Worm (Caenorhabditis elegans) whole organism, mixed stage, embryonic: ENCODE measurements around the gene clec-66.
A peak's percentile ranks its signal among the peaks of the same experiment; 100 is the strongest.

Experiments used
- M03D4.4 ChIP-seq: sonication (generic microtip); optimal IDR thresholded peaks from 2 replicates; lab custom pipeline; 2017; ENCODE audit warnings: mild to moderate bottlenecking, missing genetic modification characterization, missing compliant biosample characterization
- bed-3 ChIP-seq: fragments of 200-800 bp; sonication (Bioruptor generic); optimal IDR thresholded peaks from 3 replicates; lab custom pipeline; 2018; ENCODE audit warnings: mild to moderate bottlenecking, missing genetic modification characterization, moderate library complexity, missing compliant biosample characterization
- blmp-1 ChIP-seq: fragments of 150-350 bp; optimal IDR thresholded peaks from 2 replicates; lab custom pipeline; 2014; ENCODE audit warnings: missing biosample characterization, missing genetic modification characterization
- ceh-39 ChIP-seq: fragments of 150-350 bp; optimal IDR thresholded peaks from 2 replicates; lab custom pipeline; 2014; ENCODE audit warnings: missing biosample characterization, missing genetic modification characterization
- ceh-43 ChIP-seq: fragments of 200-800 bp; sonication (Bioruptor generic); optimal IDR thresholded peaks from 2 replicates; lab custom pipeline; 2018; ENCODE audit warnings: mild to moderate bottlenecking, missing genetic modification characterization, moderate library complexity, missing compliant biosample characterization
- ceh-83 ChIP-seq: fragments of 200-800 bp; sonication (Bioruptor generic); optimal IDR thresholded peaks from 2 replicates; lab custom pipeline; 2018; ENCODE audit warnings: mild to moderate bottlenecking, missing genetic modification characterization, missing compliant biosample characterization
- cnd-1 ChIP-seq: fragments of 200-800 bp; sonication (Bioruptor generic); optimal IDR thresholded peaks from 2 replicates; lab custom pipeline; 2018; ENCODE audit warnings: mild to moderate bottlenecking, missing genetic modification characterization, missing compliant biosample characterization
- drap-1 ChIP-seq: fragments of 200-800 bp; sonication (Bioruptor generic); optimal IDR thresholded peaks from 3 replicates; lab custom pipeline; 2018; ENCODE audit warnings: mild to moderate bottlenecking, missing genetic modification characterization, missing compliant biosample characterization
- elt-1 ChIP-seq: sonication (generic microtip); optimal IDR thresholded peaks from 2 replicates; lab custom pipeline; 2017; ENCODE audit warnings: missing genetic modification characterization, mild to moderate bottlenecking, missing compliant biosample characterization, antibody characterized with exemption, moderate library complexity, borderline replicate concordance; ENCODE audit not compliant: insufficient read depth
- elt-3 ChIP-seq: fragments of 150-350 bp; optimal IDR thresholded peaks from 2 replicates; lab custom pipeline; 2014; ENCODE audit warnings: missing biosample characterization, missing genetic modification characterization
- flh-1 ChIP-seq: fragments of 200-800 bp; sonication (Bioruptor generic); optimal IDR thresholded peaks from 2 replicates; lab custom pipeline; 2018; ENCODE audit warnings: mild to moderate bottlenecking, missing genetic modification characterization, moderate library complexity, missing compliant biosample characterization
- ham-2 ChIP-seq: fragments of 200-800 bp; sonication (Bioruptor generic); optimal IDR thresholded peaks from 2 replicates; lab custom pipeline; 2018; ENCODE audit warnings: mild to moderate bottlenecking, missing genetic modification characterization, missing compliant biosample characterization
- hlh-1 ChIP-seq: fragments of 150-350 bp; optimal IDR thresholded peaks from 2 replicates; lab custom pipeline; 2014; ENCODE audit warnings: missing biosample characterization, missing genetic modification reagents, missing genetic modification characterization
- lin-13 ChIP-seq: fragments of 150-350 bp; optimal IDR thresholded peaks from 2 replicates; lab custom pipeline; 2014; ENCODE audit warnings: missing biosample characterization, missing genetic modification characterization
- lin-32 ChIP-seq: fragments of 200-800 bp; sonication (Bioruptor generic); optimal IDR thresholded peaks from 2 replicates; lab custom pipeline; 2018; ENCODE audit warnings: mild to moderate bottlenecking, missing genetic modification characterization, missing compliant biosample characterization
- mab-5 ChIP-seq: fragments of 150-350 bp; optimal IDR thresholded peaks from 2 replicates; lab custom pipeline; 2014; ENCODE audit warnings: missing biosample characterization, missing genetic modification characterization
- mep-1 ChIP-seq: fragments of 150-350 bp; optimal IDR thresholded peaks from 2 replicates; lab custom pipeline; 2017; ENCODE audit warnings: missing biosample characterization, missing genetic modification reagents, missing genetic modification characterization, inconsistent platforms
- mls-2 ChIP-seq: sonication (generic microtip); optimal IDR thresholded peaks from 2 replicates; lab custom pipeline; 2016; ENCODE audit warnings: mild to moderate bottlenecking, missing genetic modification characterization, moderate library complexity, missing compliant biosample characterization
- nhr-12 ChIP-seq: fragments of 150-350 bp; optimal IDR thresholded peaks from 2 replicates; lab custom pipeline; 2014; ENCODE audit warnings: missing biosample characterization, missing genetic modification characterization
- nhr-2 ChIP-seq: fragments of 150-350 bp; optimal IDR thresholded peaks from 2 replicates; lab custom pipeline; 2014; ENCODE audit warnings: missing biosample characterization, missing genetic modification characterization
- nhr-28 ChIP-seq: fragments of 150-350 bp; optimal IDR thresholded peaks from 2 replicates; lab custom pipeline; 2014; ENCODE audit warnings: missing biosample characterization, missing genetic modification characterization
- pha-4 ChIP-seq: fragments of 150-350 bp; optimal IDR thresholded peaks from 2 replicates; lab custom pipeline; 2018; ENCODE audit warnings: missing biosample characterization, missing genetic modification reagents, missing genetic modification characterization
- sem-2 ChIP-seq: fragments of 200-800 bp; sonication (Bioruptor generic); optimal IDR thresholded peaks from 2 replicates; lab custom pipeline; 2018; ENCODE audit warnings: mild to moderate bottlenecking, missing genetic modification characterization, missing compliant biosample characterization
- sptf-1 ChIP-seq: sonication (generic microtip); optimal IDR thresholded peaks from 2 replicates; lab custom pipeline; 2017; ENCODE audit warnings: mild to moderate bottlenecking, missing genetic modification characterization, moderate library complexity, missing compliant biosample characterization
- tbx-8 ChIP-seq: fragments of 200-800 bp; sonication (Bioruptor generic); optimal IDR thresholded peaks from 2 replicates; lab custom pipeline; 2018; ENCODE audit warnings: mild to moderate bottlenecking, missing genetic modification characterization, moderate library complexity, missing compliant biosample characterization
- unc-120 ChIP-seq: sonication (generic microtip); optimal IDR thresholded peaks from 2 replicates; lab custom pipeline; 2017; ENCODE audit warnings: missing genetic modification characterization, missing compliant biosample characterization; ENCODE audit not compliant: poor library complexity, severe bottlenecking
- unc-39 ChIP-seq: fragments of 150-350 bp; optimal IDR thresholded peaks from 2 replicates; lab custom pipeline; 2014; ENCODE audit warnings: missing biosample characterization, missing genetic modification characterization
- unc-62 ChIP-seq: fragments of 150-350 bp; optimal IDR thresholded peaks from 2 replicates; lab custom pipeline; 2014; ENCODE audit warnings: missing biosample characterization, missing genetic modification reagents, missing genetic modification characterization
- zip-8 ChIP-seq: fragments of 150-350 bp; optimal IDR thresholded peaks from 2 replicates; lab custom pipeline; 2014; ENCODE audit warnings: missing biosample characterization, missing genetic modification characterization

The clec-66 gene

ce11 chrII:12908779-12909178 lies 4.6 kb downstream of the clec-66 start, which contains the start of gene ddn-2:
ddn-2 (plus strand) TSS chrII:12909079.
- TF ChIP-seq zip-8 (tag; lab: Kevin White, UChicago) (no peak), ham-2 (GFP tag; lab: Kevin White, UChicago) (no peak)

ce11 chrII:12914514-12915075 lies 10.4 kb downstream of the clec-66 start, which contains the start of gene F35C5.12:
F35C5.12 (minus strand) TSS chrII:12914564.
- peak; percentile 33 for TF ChIP-seq unc-120 (tag; lab: Kevin White, UChicago)
- no peak for TF ChIP-seq ceh-83 (GFP tag; lab: Kevin White, UChicago)

ce11 chrII:12918960-12919553 lies 14.9 kb downstream of the clec-66 start, which contains the start of the genes F58G1.2 and wago-4:
F58G1.2 (minus strand) TSS chrII:12919010.
wago-4 (plus strand) TSS chrII:12919551.
- TF ChIP-seq cnd-1 (tag; lab: Kevin White, UChicago) (no peak), ceh-39 (tag; lab: Kevin White, UChicago) (no peak), hlh-1 (tag; lab: Kevin White, UChicago) (no peak), lin-13 (tag; lab: Kevin White, UChicago) (peak; percentile 68), blmp-1 (tag; lab: Kevin White, UChicago) (no peak), bed-3 (GFP tag; lab: Kevin White, UChicago) (no peak), flh-1 (GFP tag; lab: Kevin White, UChicago) (no peak), mep-1 (tag; lab: Kevin White, UChicago) (peak; percentile 48), elt-3 (tag; lab: Kevin White, UChicago) (no peak), elt-1 (tag; lab: Kevin White, UChicago) (no peak)

- TF ChIP-seq mep-1 (tag; lab: Kevin White, UChicago) (no peak), mls-2 (tag; lab: Kevin White, UChicago) (no peak), M03D4.4 (tag; lab: Kevin White, UChicago) (no peak), unc-120 (tag; lab: Kevin White, UChicago) (no peak), tbx-8 (GFP tag; lab: Kevin White, UChicago) (no peak), ceh-83 (GFP tag; lab: Kevin White, UChicago) (no peak), cnd-1 (tag; lab: Kevin White, UChicago) (no peak), sptf-1 (tag; lab: Kevin White, UChicago) (no peak), lin-32 (GFP tag; lab: Kevin White, UChicago) (no peak), ham-2 (GFP tag; lab: Kevin White, UChicago) (no peak), pha-4 (tag; lab: Kevin White, UChicago) (no peak), nhr-28 (tag; lab: Kevin White, UChicago) (no peak), flh-1 (GFP tag; lab: Kevin White, UChicago) (no peak)
These were observed 17.3 kb downstream of the clec-66 start for ce11 chrII:12921478-12921877.

ce11 chrII:12923225-12923624 lies 19.0 kb downstream of the clec-66 start:
- TF ChIP-seq sem-2 (GFP tag; lab: Kevin White, UChicago) = no peak
- no peak for TF ChIP-seq tbx-8 (GFP tag; lab: Kevin White, UChicago)
- TF ChIP-seq ceh-43 = no peak
- TF ChIP-seq bed-3 (GFP tag; lab: Kevin White, UChicago) = no peak
- no peak for TF ChIP-seq flh-1 (GFP tag; lab: Kevin White, UChicago)
- no peak for TF ChIP-seq pha-4 (tag; lab: Kevin White, UChicago)
- no peak for TF ChIP-seq elt-3 (tag; lab: Kevin White, UChicago)
- no peak for TF ChIP-seq mep-1 (tag; lab: Kevin White, UChicago)
- TF ChIP-seq ceh-83 (GFP tag; lab: Kevin White, UChicago) = no peak
- no peak for TF ChIP-seq unc-62 (GFP tag; lab: Kevin White, UChicago)

ce11 chrII:12925551-12925950 lies 21.4 kb downstream of the clec-66 start, which contains the start of gene F58G1.8:
F58G1.8 (minus strand) TSS chrII:12925651.
- TF ChIP-seq mep-1 (tag; lab: Kevin White, UChicago) (no peak), drap-1 (GFP tag; lab: Kevin White, UChicago) (no peak), mls-2 (tag; lab: Kevin White, UChicago) (no peak), flh-1 (GFP tag; lab: Kevin White, UChicago) (no peak), hlh-1 (tag; lab: Kevin White, UChicago) (no peak), nhr-12 (no peak), unc-62 (GFP tag; lab: Kevin White, UChicago) (no peak), ham-2 (GFP tag; lab: Kevin White, UChicago) (no peak), unc-39 (tag; lab: Kevin White, UChicago) (no peak), zip-8 (tag; lab: Kevin White, UChicago) (no peak), ceh-83 (GFP tag; lab: Kevin White, UChicago) (no peak), blmp-1 (tag; lab: Kevin White, UChicago) (no peak), tbx-8 (GFP tag; lab: Kevin White, UChicago) (no peak), M03D4.4 (tag; lab: Kevin White, UChicago) (no peak), nhr-2 (no peak), lin-32 (GFP tag; lab: Kevin White, UChicago) (no peak), unc-120 (tag; lab: Kevin White, UChicago) (no peak), mab-5 (tag; lab: Kevin White, UChicago) (no peak)
- TF ChIP-seq, all 35 proteins: peak for 0
